Fruit fly (Drosophila melanogaster) whole organism, prepupa: Measurements from ENCODE around the gene Fuca.

ENCODE experiments used
- Blimp-1 ChIP-seq: fragments of 200-800 bp; sonication (Bioruptor generic); optimal IDR thresholded peaks from 3 replicates; lab custom pipeline; 2017; ENCODE audit warnings: missing biosample characterization, missing genetic modification characterization, mild to moderate bottlenecking, moderate library complexity, missing genetic modification reagents
- CG10631 ChIP-seq: fragments of 200-800 bp; sonication (Bioruptor generic); optimal IDR thresholded peaks from 2 replicates; lab custom pipeline; 2016; ENCODE audit warnings: missing biosample characterization, missing genetic modification characterization
- CG11294 ChIP-seq: fragments of 200-800 bp; sonication (Bioruptor generic); IDR thresholded peaks from 2 replicates; pipeline ENCODE4 v1.3.6; 2022; ENCODE audit warnings: missing biosample characterization, missing genetic modification characterization
- CG11762 ChIP-seq: fragments of 200-800 bp; sonication (Bioruptor generic); optimal IDR thresholded peaks from 3 replicates; lab custom pipeline; 2016; ENCODE audit warnings: missing biosample characterization, missing genetic modification characterization; ENCODE audit not compliant: insufficient read depth
- CG15336 ChIP-seq: fragments of 200-800 bp; sonication (Bioruptor generic); IDR thresholded peaks from 2 replicates; pipeline ENCODE4 v1.3.6; 2022; ENCODE audit warnings: missing biosample characterization, missing genetic modification characterization
- CG1621 ChIP-seq: fragments of 200-800 bp; sonication (Bioruptor generic); optimal IDR thresholded peaks from 3 replicates; lab custom pipeline; 2018; ENCODE audit warnings: missing biosample characterization, mild to moderate bottlenecking, missing genetic modification characterization
- CG32006 ChIP-seq: fragments of 200-800 bp; sonication (Bioruptor generic); optimal IDR thresholded peaks from 3 replicates; lab custom pipeline; 2017; ENCODE audit warnings: missing biosample characterization, mild to moderate bottlenecking, missing genetic modification characterization
- CG3919 ChIP-seq: fragments of 200-800 bp; sonication (Bioruptor generic); optimal IDR thresholded peaks from 3 replicates; lab custom pipeline; 2016; ENCODE audit warnings: missing biosample characterization, missing genetic modification characterization
- CG4318 ChIP-seq: fragments of 200-800 bp; sonication (Bioruptor generic); optimal IDR thresholded peaks from 3 replicates; lab custom pipeline; 2017; ENCODE audit warnings: missing biosample characterization, mild to moderate bottlenecking, missing genetic modification characterization
- CG6163 ChIP-seq: fragments of 200-800 bp; sonication (Bioruptor generic); IDR thresholded peaks from 3 replicates; pipeline ENCODE4 v1.3.6; 2022; ENCODE audit warnings: missing biosample characterization, missing genetic modification characterization
- CG6276 ChIP-seq: fragments of 200-800 bp; sonication (Bioruptor generic); optimal IDR thresholded peaks from 2 replicates; lab custom pipeline; 2017; ENCODE audit warnings: missing biosample characterization, mild to moderate bottlenecking, missing genetic modification characterization
- CG6808 ChIP-seq: fragments of 200-800 bp; sonication (Bioruptor generic); optimal IDR thresholded peaks from 3 replicates; lab custom pipeline; 2017; ENCODE audit warnings: missing biosample characterization, missing genetic modification characterization, mild to moderate bottlenecking, moderate library complexity, missing genetic modification reagents
- CG6854 ChIP-seq: fragments of 200-800 bp; sonication (Bioruptor generic); optimal IDR thresholded peaks from 2 replicates; lab custom pipeline; 2017; ENCODE audit warnings: missing biosample characterization, mild to moderate bottlenecking, missing genetic modification characterization
- CG8119 ChIP-seq: fragments of 200-800 bp; sonication (Bioruptor generic); IDR thresholded peaks from 3 replicates; pipeline ENCODE4 v1.3.6; 2022; ENCODE audit warnings: missing biosample characterization, missing genetic modification characterization
- CG8632 ChIP-seq: fragments of 200-800 bp; sonication (Bioruptor generic); optimal IDR thresholded peaks from 3 replicates; lab custom pipeline; 2016; ENCODE audit warnings: missing biosample characterization, missing genetic modification characterization
- CG9139 ChIP-seq: fragments of 200-800 bp; sonication (Bioruptor generic); optimal IDR thresholded peaks from 3 replicates; lab custom pipeline; 2017; ENCODE audit warnings: missing biosample characterization, mild to moderate bottlenecking, missing genetic modification characterization
- Eip75B ChIP-seq: fragments of 200-800 bp; sonication (Bioruptor generic); optimal IDR thresholded peaks from 3 replicates; lab custom pipeline; 2016; ENCODE audit warnings: missing biosample characterization, missing genetic modification characterization
- Eip78C ChIP-seq: fragments of 200-800 bp; sonication (Bioruptor generic); peaks from one replicate; lab custom pipeline; 2016; ENCODE audit warnings: missing biosample characterization, missing genetic modification characterization
- Hr38 ChIP-seq: sonication (Bioruptor generic); optimal IDR thresholded peaks from 2 replicates; lab custom pipeline; 2016; ENCODE audit warnings: missing biosample characterization, missing genetic modification characterization
- Hr39 ChIP-seq: fragments of 200-800 bp; sonication (Bioruptor generic); optimal IDR thresholded peaks from 2 replicates; lab custom pipeline; 2016; ENCODE audit warnings: missing biosample characterization, missing genetic modification characterization
- Hr4 ChIP-seq: fragments of 200-800 bp; sonication (Bioruptor generic); optimal IDR thresholded peaks from 3 replicates; lab custom pipeline; 2016; ENCODE audit warnings: missing biosample characterization, missing genetic modification characterization
- Lpt ChIP-seq: fragments of 200-800 bp; sonication (Bioruptor generic); optimal IDR thresholded peaks from 3 replicates; lab custom pipeline; 2016; ENCODE audit warnings: missing biosample characterization, missing genetic modification characterization
- Met ChIP-seq: fragments of 200-800 bp; sonication (Bioruptor generic); optimal IDR thresholded peaks from 3 replicates; lab custom pipeline; 2016; ENCODE audit warnings: missing biosample characterization, missing genetic modification characterization
- OdsH ChIP-seq: fragments of 200-800 bp; sonication (Bioruptor generic); optimal IDR thresholded peaks from 3 replicates; lab custom pipeline; 2016; ENCODE audit warnings: missing biosample characterization, missing genetic modification characterization
- Smox ChIP-seq: fragments of 200-800 bp; sonication (Bioruptor generic); optimal IDR thresholded peaks from 3 replicates; lab custom pipeline; 2016; ENCODE audit warnings: missing biosample characterization, missing genetic modification characterization
- Sox102F ChIP-seq: fragments of 200-800 bp; sonication (Bioruptor generic); optimal IDR thresholded peaks from 2 replicates; lab custom pipeline; 2016; ENCODE audit warnings: missing biosample characterization, mild to moderate bottlenecking, missing genetic modification characterization
- Sox14 ChIP-seq: fragments of 200-800 bp; sonication (Bioruptor generic); optimal IDR thresholded peaks from 3 replicates; lab custom pipeline; 2016; ENCODE audit warnings: missing biosample characterization, missing genetic modification characterization
- Sox15 ChIP-seq: fragments of 200-800 bp; sonication (Bioruptor generic); optimal IDR thresholded peaks from 3 replicates; lab custom pipeline; 2016; ENCODE audit warnings: missing biosample characterization, missing genetic modification characterization
- achi ChIP-seq: fragments of 200-800 bp; sonication (Bioruptor generic); optimal IDR thresholded peaks from 3 replicates; lab custom pipeline; 2016; ENCODE audit warnings: missing biosample characterization, missing genetic modification characterization
- acj6 ChIP-seq: fragments of 200-800 bp; sonication (Bioruptor generic); optimal IDR thresholded peaks from 3 replicates; lab custom pipeline; 2016; ENCODE audit warnings: missing biosample characterization, missing genetic modification characterization
- dac ChIP-seq: fragments of 200-800 bp; sonication (Bioruptor generic); optimal IDR thresholded peaks from 2 replicates; lab custom pipeline; 2017; ENCODE audit warnings: missing biosample characterization, mild to moderate bottlenecking, missing genetic modification characterization
- eg ChIP-seq: fragments of 200-800 bp; sonication (Bioruptor generic); IDR thresholded peaks from 3 replicates; pipeline ENCODE4 v1.3.6; 2022; ENCODE audit warnings: missing biosample characterization, missing genetic modification characterization
- esn ChIP-seq: fragments of 200-800 bp; sonication (Bioruptor generic); optimal IDR thresholded peaks from 2 replicates; lab custom pipeline; 2016; ENCODE audit warnings: missing biosample characterization, mild to moderate bottlenecking, missing genetic modification characterization, moderate library complexity
- fd85E ChIP-seq: fragments of 200-800 bp; sonication (Bioruptor generic); optimal IDR thresholded peaks from 3 replicates; lab custom pipeline; 2016; ENCODE audit warnings: missing biosample characterization, missing genetic modification characterization
- fkh ChIP-seq: fragments of 200-800 bp; sonication (Bioruptor generic); optimal IDR thresholded peaks from 3 replicates; lab custom pipeline; 2017; ENCODE audit warnings: missing biosample characterization, mild to moderate bottlenecking, missing genetic modification characterization, moderate library complexity
- lz ChIP-seq: fragments of 200-800 bp; sonication (Bioruptor generic); optimal IDR thresholded peaks from 3 replicates; lab custom pipeline; 2016; ENCODE audit warnings: missing biosample characterization, missing genetic modification characterization
- net ChIP-seq: fragments of 200-800 bp; sonication (Bioruptor generic); optimal IDR thresholded peaks from 3 replicates; lab custom pipeline; 2016; ENCODE audit warnings: missing biosample characterization, missing genetic modification characterization
- pdm3 ChIP-seq: fragments of 200-800 bp; sonication (Bioruptor generic); optimal IDR thresholded peaks from 3 replicates; lab custom pipeline; 2016; ENCODE audit warnings: missing biosample characterization, missing genetic modification characterization
- spab ChIP-seq: fragments of 200-800 bp; sonication (Bioruptor generic); optimal IDR thresholded peaks from 2 replicates; lab custom pipeline; 2017; ENCODE audit warnings: missing biosample characterization, mild to moderate bottlenecking, missing genetic modification characterization, missing genetic modification reagents
- svp ChIP-seq: fragments of 200-800 bp; sonication (Bioruptor generic); peaks from one replicate; lab custom pipeline; 2016; ENCODE audit warnings: missing biosample characterization, missing genetic modification characterization
- vri ChIP-seq: fragments of 200-800 bp; sonication (Bioruptor generic); optimal IDR thresholded peaks from 3 replicates; lab custom pipeline; 2016; ENCODE audit warnings: missing biosample characterization, mild to moderate bottlenecking, missing genetic modification characterization

Gene Fuca

DNA sequence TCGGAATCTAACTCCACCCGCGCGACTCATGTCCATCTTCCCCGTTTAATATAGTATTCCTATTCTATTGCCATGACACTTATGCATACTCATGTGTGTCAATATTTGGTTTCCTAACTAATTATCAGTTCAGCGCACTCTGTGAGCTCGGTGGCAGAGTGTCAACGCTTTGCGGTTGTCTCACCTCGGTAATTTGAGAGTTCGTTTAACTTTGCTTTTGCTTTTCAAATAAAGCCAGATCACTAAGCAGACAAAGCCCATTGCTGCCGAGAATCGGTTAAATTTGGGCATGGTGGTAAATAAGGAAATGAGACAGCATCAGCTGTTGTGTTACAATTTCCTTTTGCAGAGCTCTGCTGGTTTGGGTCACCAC lies 17.8 kb upstream of the Fuca start:
- TF ChIP-seq fkh (GFP tag; lab: Kevin White, UChicago), result peak; percentile 89
- TF ChIP-seq CG11762 (GFP tag; lab: Kevin White, UChicago), result no peak
- TF ChIP-seq, all 60 proteins: peak for 1

DNA sequence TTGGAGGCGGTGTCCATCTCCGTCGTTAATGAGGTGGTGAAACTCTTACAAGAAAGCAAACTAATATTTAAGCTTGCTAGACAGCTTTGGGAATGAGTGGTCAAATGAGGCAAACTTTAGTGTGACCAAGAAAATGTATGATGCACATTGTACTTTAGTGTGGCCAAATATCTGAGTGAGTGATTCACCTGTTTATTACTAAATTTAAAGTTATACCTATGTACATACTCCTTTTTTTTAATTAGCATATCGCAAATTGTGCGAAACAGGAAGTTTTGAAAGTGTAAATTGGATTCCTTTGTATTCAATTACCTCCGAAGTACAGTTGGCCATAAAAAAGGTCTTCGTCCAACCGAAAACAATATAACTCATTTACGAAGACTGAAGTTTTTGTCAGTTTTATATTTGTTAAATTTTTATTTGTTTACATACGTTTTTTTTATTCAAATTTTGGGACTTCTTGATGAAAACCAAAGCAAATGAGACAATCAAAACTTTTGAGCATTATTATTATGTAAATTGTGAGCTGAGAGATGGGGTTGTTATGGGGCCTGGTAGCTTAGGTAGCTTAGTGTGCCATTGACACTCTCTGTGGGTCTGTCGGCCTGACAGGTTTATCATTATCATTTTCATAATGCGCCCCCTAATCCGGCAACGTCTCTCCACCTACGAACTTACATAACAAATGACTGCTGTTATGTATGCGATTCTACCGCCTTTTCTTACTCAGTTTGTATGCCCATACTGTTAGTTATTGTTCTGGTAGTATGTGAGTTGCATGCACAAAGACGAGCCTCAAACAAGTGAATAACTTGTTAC lies 17.2 kb upstream of the Fuca start:
- TF ChIP-seq acj6 (GFP tag; lab: Kevin White, UChicago) (no peak), eg (GFP tag; lab: Robert Waterston, UW) (no peak), dac (GFP tag; lab: Kevin White, UChicago) (no peak), spab (GFP tag; lab: Kevin White, UChicago) (no peak)

DNA sequence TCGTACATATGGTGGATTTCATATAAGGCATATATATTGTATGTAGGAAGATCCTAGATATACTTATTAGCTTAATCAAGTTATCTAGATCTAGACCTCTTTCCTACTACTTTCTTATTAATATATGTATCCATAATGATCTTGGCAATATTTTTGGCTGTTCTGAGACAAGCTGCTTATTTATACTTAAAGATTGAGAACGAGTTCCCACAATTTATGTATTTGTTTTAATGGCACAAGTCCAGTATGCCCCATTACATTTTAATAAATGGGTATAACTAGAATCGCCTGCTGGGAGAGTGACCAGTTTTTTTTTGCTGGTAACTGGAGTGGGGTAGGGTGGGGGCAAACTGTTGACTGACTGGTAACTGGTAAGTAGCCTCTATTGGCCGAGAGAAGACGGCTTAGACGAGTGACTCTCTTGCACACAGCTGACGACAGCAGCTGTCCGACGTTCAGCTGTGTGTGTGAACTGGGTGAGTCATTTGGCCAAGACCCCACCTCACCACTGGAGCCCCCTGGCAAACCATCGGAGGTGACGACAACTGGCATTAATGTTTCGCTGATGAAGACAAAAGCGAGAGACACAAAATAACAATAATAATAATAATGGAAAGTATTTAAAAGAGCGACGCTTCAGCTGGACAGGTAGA lies 14.4 kb upstream of the Fuca start:
- TF ChIP-seq eg (GFP tag; lab: Robert Waterston, UW) (peak; percentile 59; the same call in 2 of the 3 replicates), Hr39 (GFP tag; lab: Kevin White, UChicago) (no peak), CG1621 (no peak), OdsH (GFP tag; lab: Kevin White, UChicago) (peak; percentile 48), CG10631 (GFP tag; lab: Kevin White, UChicago) (peak; percentile 19), Sox15 (no peak), pdm3 (GFP tag; lab: Kevin White, UChicago) (peak; percentile 20), Hr4 (GFP tag; lab: Kevin White, UChicago) (peak; percentile 64), CG15336 (GFP tag; lab: Robert Waterston, UW) (peak; percentile 73), net (GFP tag; lab: Kevin White, UChicago) (no peak), Eip78C (GFP tag; lab: Kevin White, UChicago) (peak; percentile 68), acj6 (GFP tag; lab: Kevin White, UChicago) (peak; percentile 15), CG8632 (GFP tag; lab: Kevin White, UChicago) (no peak), CG11294 (GFP tag; lab: Robert Waterston, UW) (peak; percentile 52; the same call in 1 of the 2 replicates), Lpt (GFP tag; lab: Kevin White, UChicago) (peak; percentile 46), Smox (no peak), svp (GFP tag; lab: Kevin White, UChicago) (peak; percentile 41), Sox14 (GFP tag; lab: Kevin White, UChicago) (peak; percentile 20), CG8119 (peak; percentile 68), CG4318 (GFP tag; lab: Kevin White, UChicago) (peak; percentile 54), CG3919 (GFP tag; lab: Kevin White, UChicago) (peak; percentile 15), dac (GFP tag; lab: Kevin White, UChicago) (peak; percentile 45), lz (GFP tag; lab: Kevin White, UChicago) (peak; percentile 22), achi (GFP tag; lab: Kevin White, UChicago) (peak; percentile 10), CG6276 (GFP tag; lab: Kevin White, UChicago) (peak; percentile 59), fkh (GFP tag; lab: Kevin White, UChicago) (peak; percentile 47), CG32006 (GFP tag; lab: Kevin White, UChicago) (peak; percentile 78)

DNA sequence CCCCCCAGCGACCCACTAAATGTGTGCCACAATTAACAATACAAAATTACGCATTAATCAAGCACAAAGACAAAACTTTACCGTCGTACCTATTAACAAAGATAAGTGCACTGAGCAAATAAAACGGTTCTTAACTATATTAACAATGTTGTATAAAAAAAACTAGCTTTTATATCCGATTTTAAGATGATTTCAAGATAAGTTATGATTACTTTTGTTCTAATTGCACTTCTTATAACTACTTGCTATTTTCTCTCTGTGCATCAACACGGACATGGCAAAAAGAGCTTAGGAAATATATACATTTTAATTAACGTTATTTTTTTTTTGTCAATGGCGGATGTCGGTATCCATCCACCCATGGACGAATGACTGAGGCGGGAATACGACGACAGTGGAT lies 13.6 kb upstream of the Fuca start:
- TF ChIP-seq CG3919 (GFP tag; lab: Kevin White, UChicago) (peak; percentile 44), esn (GFP tag; lab: Kevin White, UChicago) (peak; percentile 37), CG6276 (GFP tag; lab: Kevin White, UChicago) (no peak), Sox14 (GFP tag; lab: Kevin White, UChicago) (peak; percentile 52), CG6163 (GFP tag; lab: Robert Waterston, UW) (peak; percentile 79), CG11762 (GFP tag; lab: Kevin White, UChicago) (no peak), lz (GFP tag; lab: Kevin White, UChicago) (no peak), fd85E (GFP tag; lab: Kevin White, UChicago) (no peak), CG1621 (no peak), Blimp-1 (no peak), fkh (GFP tag; lab: Kevin White, UChicago) (no peak), Met (GFP tag; lab: Kevin White, UChicago) (peak; percentile 18), Eip78C (GFP tag; lab: Kevin White, UChicago) (peak; percentile 70), CG8632 (GFP tag; lab: Kevin White, UChicago) (no peak), CG4318 (GFP tag; lab: Kevin White, UChicago) (no peak), Eip75B (GFP tag; lab: Kevin White, UChicago) (no peak), eg (GFP tag; lab: Robert Waterston, UW) (peak; percentile 67), vri (GFP tag; lab: Kevin White, UChicago) (no peak), Hr38 (GFP tag; lab: Kevin White, UChicago) (no peak), net (GFP tag; lab: Kevin White, UChicago) (no peak), Sox102F (GFP tag; lab: Kevin White, UChicago) (peak; percentile 31), Lpt (GFP tag; lab: Kevin White, UChicago) (no peak), CG6808 (GFP tag; lab: Kevin White, UChicago) (no peak), CG6854 (GFP tag; lab: Kevin White, UChicago) (no peak), CG9139 (no peak)
